Fruit fly (Drosophila melanogaster) whole organism, embryonic: Measurements from ENCODE around the gene dsx.

ENCODE experiments used
- CG10267 ChIP-seq: fragments of 200-800 bp; sonication (Bioruptor generic); optimal IDR thresholded peaks from 2 replicates; lab custom pipeline; 2018; ENCODE audit warnings: missing biosample characterization, mild to moderate bottlenecking, missing genetic modification characterization, moderate library complexity
- CG10321 ChIP-seq: fragments of 200-800 bp; sonication (Bioruptor generic); IDR thresholded peaks from 2 replicates; pipeline ENCODE4 v1.3.6; 2022; ENCODE audit warnings: missing biosample characterization, missing genetic modification characterization
- CG11093 ChIP-seq: fragments of 200-800 bp; sonication (Bioruptor generic); IDR thresholded peaks from 3 replicates; pipeline ENCODE4 v1.3.6; 2022; ENCODE audit warnings: missing biosample characterization, missing genetic modification characterization
- CG11247 ChIP-seq: fragments of 200-800 bp; sonication (Bioruptor generic); IDR thresholded peaks from 2 replicates; pipeline ENCODE4 v1.3.6; 2022; ENCODE audit warnings: missing biosample characterization, missing genetic modification characterization
- CG15601 ChIP-seq: fragments of 200-800 bp; sonication (Bioruptor generic); optimal IDR thresholded peaks from 3 replicates; lab custom pipeline; 2019; ENCODE audit warnings: missing biosample characterization, mild to moderate bottlenecking, missing genetic modification characterization, moderate library complexity
- CG1647 ChIP-seq: fragments of 200-800 bp; sonication (Bioruptor generic); optimal IDR thresholded peaks from 3 replicates; lab custom pipeline; 2016; ENCODE audit warnings: missing biosample characterization, missing genetic modification characterization
- CG17359 ChIP-seq: fragments of 200-800 bp; sonication (Bioruptor generic); optimal IDR thresholded peaks from 3 replicates; lab custom pipeline; 2018; ENCODE audit warnings: missing biosample characterization, mild to moderate bottlenecking, missing genetic modification characterization, moderate library complexity
- CG17568 ChIP-seq: fragments of 200-800 bp; sonication (Bioruptor generic); optimal IDR thresholded peaks from 2 replicates; lab custom pipeline; 2018; ENCODE audit warnings: missing biosample characterization, mild to moderate bottlenecking, missing genetic modification characterization, moderate library complexity
- CG2129 ChIP-seq: fragments of 200-800 bp; sonication (Bioruptor generic); IDR thresholded peaks from 2 replicates; pipeline ENCODE4 v1.3.6; 2022; ENCODE audit warnings: missing biosample characterization, missing genetic modification characterization; ENCODE audit not compliant: partially characterized antibody
- CG2712 ChIP-seq: fragments of 200-800 bp; optimal IDR thresholded peaks from 3 replicates; lab custom pipeline; 2019; ENCODE audit warnings: missing biosample characterization, mild to moderate bottlenecking, missing genetic modification characterization, moderate library complexity
- CG2875 ChIP-seq: fragments of 200-800 bp; sonication (Bioruptor generic); optimal IDR thresholded peaks from 2 replicates; lab custom pipeline; 2017; ENCODE audit warnings: missing biosample characterization, mild to moderate bottlenecking, missing genetic modification characterization, missing genetic modification reagents
- CG43689 ChIP-seq: fragments of 200-800 bp; sonication (Bioruptor generic); IDR thresholded peaks from 2 replicates; pipeline ENCODE4 v1.3.6; 2022; ENCODE audit warnings: missing biosample characterization, missing genetic modification characterization
- CG6175 ChIP-seq: fragments of 200-800 bp; sonication (Bioruptor generic); IDR thresholded peaks from 3 replicates; pipeline ENCODE4 v1.3.6; 2022; ENCODE audit warnings: missing biosample characterization, missing genetic modification characterization
- CG6254 ChIP-seq: fragments of 200-800 bp; sonication (Bioruptor generic); optimal IDR thresholded peaks from 3 replicates; lab custom pipeline; 2017; ENCODE audit warnings: mild to moderate bottlenecking, missing biosample characterization, missing genetic modification reagents, missing genetic modification characterization
- CG6689 ChIP-seq: fragments of 200-800 bp; sonication (Bioruptor generic); IDR thresholded peaks from 2 replicates; pipeline ENCODE4 v1.3.6; 2022; ENCODE audit warnings: missing biosample characterization, missing genetic modification characterization
- CG9727 ChIP-seq: fragments of 200-800 bp; sonication (Bioruptor generic); optimal IDR thresholded peaks from 3 replicates; lab custom pipeline; 2017; ENCODE audit warnings: missing biosample characterization, mild to moderate bottlenecking, missing genetic modification characterization
- CG9932 ChIP-seq: fragments of 200-800 bp; sonication (Bioruptor generic); IDR thresholded peaks from 2 replicates; pipeline ENCODE4 v1.3.6; 2022; ENCODE audit warnings: missing biosample characterization, missing genetic modification characterization
- Dek ChIP-seq: fragments of 200-800 bp; sonication (Bioruptor generic); optimal IDR thresholded peaks from 3 replicates; lab custom pipeline; 2019; ENCODE audit warnings: missing biosample characterization, mild to moderate bottlenecking, missing genetic modification characterization, moderate library complexity
- Doc3 ChIP-seq: fragments of 200-800 bp; sonication (Bioruptor generic); IDR thresholded peaks from 3 replicates; pipeline ENCODE4 v1.3.6; 2022; ENCODE audit warnings: missing biosample characterization, missing genetic modification characterization; ENCODE audit not compliant: partially characterized antibody
- Dref ChIP-seq: fragments of 200-800 bp; sonication (Bioruptor generic); IDR thresholded peaks from 2 replicates; pipeline ENCODE4 v1.3.6; 2022; ENCODE audit warnings: missing biosample characterization, missing genetic modification characterization
- Elba2 ChIP-seq: fragments of 200-800 bp; sonication (Bioruptor generic); optimal IDR thresholded peaks from 3 replicates; lab custom pipeline; 2016; ENCODE audit warnings: missing biosample characterization, missing genetic modification characterization
- H2.0 ChIP-seq: fragments of 200-800 bp; sonication (Bioruptor generic); IDR thresholded peaks from 2 replicates; pipeline ENCODE4 v1.3.6; 2022; ENCODE audit warnings: missing biosample characterization, missing genetic modification characterization
- Hmx ChIP-seq: fragments of 200-800 bp; sonication (Bioruptor generic); optimal IDR thresholded peaks from 2 replicates; lab custom pipeline; 2016; ENCODE audit warnings: missing biosample characterization, missing genetic modification characterization
- Hsf ChIP-seq: fragments of 200-800 bp; sonication (Bioruptor generic); optimal IDR thresholded peaks from 3 replicates; lab custom pipeline; 2016; ENCODE audit warnings: missing biosample characterization, missing genetic modification characterization
- MTF-1 ChIP-seq: fragments of 200-800 bp; sonication (Bioruptor generic); optimal IDR thresholded peaks from 2 replicates; lab custom pipeline; 2018; ENCODE audit warnings: missing biosample characterization, mild to moderate bottlenecking, missing genetic modification characterization, borderline replicate concordance
- Myb ChIP-seq: fragments of 200-800 bp; sonication (Bioruptor generic); optimal IDR thresholded peaks from 2 replicates; lab custom pipeline; 2016; ENCODE audit warnings: missing biosample characterization, missing genetic modification characterization
- NC2α ChIP-seq: fragments of 200-800 bp; sonication (Bioruptor generic); optimal IDR thresholded peaks from 2 replicates; lab custom pipeline; 2016; ENCODE audit warnings: missing biosample characterization, missing genetic modification characterization
- Sry-δ ChIP-seq: fragments of 200-800 bp; sonication (Bioruptor generic); optimal IDR thresholded peaks from 2 replicates; lab custom pipeline; 2016; ENCODE audit warnings: missing biosample characterization, missing genetic modification characterization
- al ChIP-seq: fragments of 200-800 bp; sonication (Bioruptor generic); IDR thresholded peaks from 2 replicates; pipeline ENCODE4 v1.3.6; 2022; ENCODE audit warnings: missing biosample characterization, missing genetic modification characterization
- ato ChIP-seq: fragments of 200-800 bp; sonication (Bioruptor generic); IDR thresholded peaks from 2 replicates; pipeline ENCODE4 v1.3.6; 2022; ENCODE audit warnings: missing biosample characterization, missing genetic modification characterization; ENCODE audit not compliant: partially characterized antibody
- bsh ChIP-seq, 2 experiments: fragments of 200-800 bp; sonication (Bioruptor generic); optimal IDR thresholded peaks; 2 replicates each; lab custom pipeline; 2017 to 2018; ENCODE audit warnings: mild to moderate bottlenecking in 2 of 2, missing biosample characterization in 2 of 2, missing genetic modification characterization in 2 of 2, moderate library complexity in 1 of 2
- cas ChIP-seq: fragments of 200-800 bp; sonication (Bioruptor generic); IDR thresholded peaks from 2 replicates; pipeline ENCODE4 v1.3.6; 2022; ENCODE audit warnings: missing biosample characterization, missing genetic modification characterization
- cato ChIP-seq: fragments of 200-800 bp; sonication (Bioruptor generic); optimal IDR thresholded peaks from 2 replicates; lab custom pipeline; 2016; ENCODE audit warnings: missing biosample characterization, missing genetic modification characterization, borderline replicate concordance
- caup ChIP-seq: fragments of 200-800 bp; sonication (Bioruptor generic); optimal IDR thresholded peaks from 3 replicates; lab custom pipeline; 2017; ENCODE audit warnings: missing biosample characterization, mild to moderate bottlenecking, missing genetic modification characterization, moderate library complexity; ENCODE audit not compliant: severe bottlenecking
- chinmo ChIP-seq: fragments of 200-800 bp; sonication (Bioruptor generic); IDR thresholded peaks from 4 replicates; pipeline ENCODE4 v1.3.6; 2022; ENCODE audit warnings: missing biosample characterization, missing genetic modification characterization; ENCODE audit not compliant: partially characterized antibody
- dimm ChIP-seq: fragments of 200-800 bp; sonication (Bioruptor generic); IDR thresholded peaks from 2 replicates; pipeline ENCODE4 v1.3.6; 2022; ENCODE audit warnings: missing biosample characterization, missing genetic modification characterization
- esg ChIP-seq: fragments of 200-800 bp; sonication (Bioruptor generic); conservative IDR thresholded peaks from 2 replicates; pipeline ENCODE4 v1.3.6; 2022; ENCODE audit warnings: missing biosample characterization, missing genetic modification characterization
- ewg ChIP-seq: fragments of 200-800 bp; sonication (Bioruptor generic); optimal IDR thresholded peaks from 3 replicates; lab custom pipeline; 2017; ENCODE audit warnings: mild to moderate bottlenecking, missing biosample characterization, missing genetic modification reagents, missing genetic modification characterization
- fd3F ChIP-seq: fragments of 200-800 bp; sonication (Bioruptor generic); optimal IDR thresholded peaks from 2 replicates; lab custom pipeline; 2018; ENCODE audit warnings: missing biosample characterization, mild to moderate bottlenecking, missing genetic modification characterization, moderate library complexity
- gcm2 ChIP-seq: fragments of 200-800 bp; sonication (Bioruptor generic); optimal IDR thresholded peaks from 2 replicates; lab custom pipeline; 2016; ENCODE audit warnings: missing biosample characterization, missing genetic modification characterization
- her ChIP-seq: fragments of 200-800 bp; sonication (Bioruptor generic); optimal IDR thresholded peaks from 2 replicates; lab custom pipeline; 2016; ENCODE audit warnings: missing biosample characterization, missing genetic modification characterization
- lilli ChIP-seq: fragments of 200-800 bp; sonication (Bioruptor generic); optimal IDR thresholded peaks from 3 replicates; lab custom pipeline; 2016; ENCODE audit warnings: missing biosample characterization, missing genetic modification characterization
- maf-S ChIP-seq: fragments of 200-800 bp; sonication (Bioruptor generic); optimal IDR thresholded peaks from 2 replicates; lab custom pipeline; 2016; ENCODE audit warnings: missing biosample characterization, missing genetic modification characterization
- p53 ChIP-seq: fragments of 200-800 bp; sonication (Bioruptor generic); optimal IDR thresholded peaks from 2 replicates; lab custom pipeline; 2016; ENCODE audit warnings: missing biosample characterization, missing genetic modification characterization
- sob ChIP-seq: fragments of 200-800 bp; sonication (Bioruptor generic); IDR thresholded peaks from 2 replicates; pipeline ENCODE4 v1.3.6; 2022; ENCODE audit warnings: missing biosample characterization, missing genetic modification characterization
- sug ChIP-seq: fragments of 200-800 bp; optimal IDR thresholded peaks from 2 replicates; lab custom pipeline; 2019; ENCODE audit warnings: missing biosample characterization, mild to moderate bottlenecking, missing genetic modification characterization, moderate library complexity
- tx ChIP-seq: fragments of 200-800 bp; sonication (Bioruptor generic); optimal IDR thresholded peaks from 2 replicates; lab custom pipeline; 2016; ENCODE audit warnings: missing biosample characterization, missing genetic modification characterization
- vvl ChIP-seq: fragments of 200-800 bp; sonication (Bioruptor generic); IDR thresholded peaks from 2 replicates; pipeline ENCODE4 v1.3.6; 2022; ENCODE audit warnings: missing biosample characterization, missing genetic modification characterization

Gene dsx

DNA sequence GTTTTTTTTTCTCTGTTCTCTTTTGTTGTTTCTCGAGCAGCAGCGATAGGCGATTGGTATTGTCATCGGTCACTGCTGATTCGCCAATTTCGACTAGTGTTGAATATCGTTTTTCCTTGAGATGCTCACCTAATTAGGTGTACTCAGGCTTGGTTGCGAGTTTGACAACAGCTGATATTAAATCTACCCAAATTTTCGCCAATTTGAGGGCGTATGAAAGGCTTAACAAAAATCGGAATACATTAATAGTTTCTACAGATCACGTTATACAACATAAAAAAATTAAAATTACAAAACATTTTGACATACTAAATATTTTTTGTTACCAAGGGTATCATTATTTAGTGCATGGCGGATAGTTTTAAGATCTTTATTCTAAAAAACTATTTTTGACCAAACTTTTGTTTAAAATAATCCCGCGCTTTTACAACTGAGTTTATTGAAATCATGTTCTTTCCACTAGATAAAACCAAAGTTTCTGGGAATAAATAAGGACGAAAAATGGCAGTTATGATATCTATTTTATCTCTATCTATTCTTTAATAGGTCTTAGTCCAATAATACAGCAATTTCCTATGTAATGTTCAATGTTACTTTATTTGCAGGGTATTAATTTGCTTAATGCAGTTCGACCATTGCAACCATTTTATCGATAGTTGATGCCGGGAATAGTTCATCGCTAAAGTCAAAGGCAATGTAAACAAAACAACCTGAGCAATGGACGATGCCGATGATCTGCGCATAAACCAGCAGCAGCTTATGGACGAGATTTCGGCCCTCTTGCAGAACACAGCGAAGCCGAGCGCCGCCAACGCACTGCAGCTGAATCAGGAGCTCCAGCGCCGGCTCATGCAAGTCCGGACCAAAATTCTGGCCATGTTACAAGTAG, 46.2 kb upstream of the dsx start, which contains the start of the genes CG10435 and Pbp95 (continued):
- peak; percentile 66 for TF ChIP-seq Doc3 (GFP tag; lab: Robert Waterston, UW)
- TF ChIP-seq CG2875 (GFP tag; lab: Kevin White, UChicago), result no peak
- 0 out of 3 replicates have a peak, but pooled peaks have one; percentile 49 for TF ChIP-seq CG6175 (GFP tag; lab: Robert Waterston, UW)
- peak; percentile 51; the same call in 1 of the 2 replicates for TF ChIP-seq CG11247 (GFP tag; lab: Robert Waterston, UW)
- peak; percentile 23 for TF ChIP-seq cato (GFP tag; lab: Kevin White, UChicago)
- TF ChIP-seq CG6689 (GFP tag; lab: Robert Waterston, UW), result peak; percentile 60
- TF ChIP-seq bsh (GFP tag; optimal IDR thresholded peaks at IDR 0.05; lab: Kevin White, UChicago), result peak in 1 of 2 experiments; percentile 34
- peak; percentile 49 for TF ChIP-seq Hsf (GFP tag; lab: Kevin White, UChicago)
- peak; percentile 72 for TF ChIP-seq sob (GFP tag; lab: Robert Waterston, UW)
- TF ChIP-seq gcm2 (GFP tag; lab: Kevin White, UChicago), result no peak
- TF ChIP-seq esg (GFP tag; lab: Robert Waterston, UW), result no peak
- TF ChIP-seq fd3F (GFP tag; lab: Kevin White, UChicago), result peak; percentile 31
- TF ChIP-seq Elba2 (GFP tag; lab: Kevin White, UChicago), result peak; percentile 78
- TF ChIP-seq Dek (tag; lab: Kevin White, UChicago), result no peak
- no peak for TF ChIP-seq CG15601 (tag; lab: Kevin White, UChicago)
- peak; percentile 79 for TF ChIP-seq CG9932 (GFP tag; lab: Robert Waterston, UW)
- TF ChIP-seq dimm (GFP tag; lab: Robert Waterston, UW), result no peak
- TF ChIP-seq CG10267 (tag; lab: Kevin White, UChicago), result peak; percentile 86
- peak; percentile 58; the same call in 1 of the 2 replicates for TF ChIP-seq H2.0 (GFP tag; lab: Robert Waterston, UW)
- TF ChIP-seq vvl (GFP tag; lab: Robert Waterston, UW), result peak; percentile 82
- peak; percentile 30 for TF ChIP-seq CG6254 (GFP tag; lab: Kevin White, UChicago)
- no peak for TF ChIP-seq MTF-1
- peak; percentile 79 for TF ChIP-seq lilli (GFP tag; lab: Kevin White, UChicago)
- TF ChIP-seq CG17359 (tag; lab: Kevin White, UChicago), result peak; percentile 51
- no peak for TF ChIP-seq CG17568 (GFP tag; lab: Kevin White, UChicago)
- no peak for TF ChIP-seq CG11093 (GFP tag; lab: Robert Waterston, UW)
- peak; percentile 53 for TF ChIP-seq al (GFP tag; lab: Robert Waterston, UW)
- TF ChIP-seq CG43689 (GFP tag; lab: Robert Waterston, UW), result no peak
- TF ChIP-seq CG10321 (GFP tag; lab: Robert Waterston, UW), result no peak
- peak; percentile 39 for TF ChIP-seq Hmx (GFP tag; lab: Kevin White, UChicago)
- TF ChIP-seq her (GFP tag; lab: Kevin White, UChicago), result peak; percentile 45
- TF ChIP-seq NC2α (GFP tag; lab: Kevin White, UChicago), result no peak
- peak; percentile 53; the same call in 1 of the 2 replicates for TF ChIP-seq ato (GFP tag; lab: Robert Waterston, UW)
- peak; percentile 10 for TF ChIP-seq maf-S (GFP tag; lab: Kevin White, UChicago)
- TF ChIP-seq tx (GFP tag; lab: Kevin White, UChicago), result peak; percentile 32
- TF ChIP-seq sug (tag; lab: Kevin White, UChicago), result no peak
- TF ChIP-seq Myb (GFP tag; lab: Kevin White, UChicago), result peak; percentile 36
- TF ChIP-seq CG2129, result peak; percentile 56
- 0 out of 4 replicates have a peak, but pooled peaks have one; percentile 48 for TF ChIP-seq chinmo (GFP tag; lab: Robert Waterston, UW)
- TF ChIP-seq cas (GFP tag; lab: Robert Waterston, UW), result peak; percentile 61
- peak; percentile 84 for TF ChIP-seq Sry-δ (GFP tag; lab: Kevin White, UChicago)
- peak; percentile 24 for TF ChIP-seq p53 (GFP tag; lab: Kevin White, UChicago)
- peak; percentile 67 for TF ChIP-seq CG9727 (GFP tag; lab: Kevin White, UChicago)
- TF ChIP-seq caup (GFP tag; lab: Kevin White, UChicago), result peak; percentile 31
- TF ChIP-seq CG1647 (GFP tag; lab: Kevin White, UChicago), result peak; percentile 42
- TF ChIP-seq ewg (GFP tag; lab: Kevin White, UChicago), result no peak
- peak; percentile 58 for TF ChIP-seq CG2712 (tag; lab: Kevin White, UChicago)
- peak; percentile 74 for TF ChIP-seq Dref (GFP tag; lab: Robert Waterston, UW)
